Worm (Caenorhabditis elegans): ENCODE data around the gene F38A5.8.

- TF ChIP-seq lsy-2 (tag; optimal IDR thresholded peaks at IDR 0.05): peak in 1 of 2 experiments; percentile 67
- no peak for TF ChIP-seq zag-1 (tag; optimal IDR thresholded peaks at IDR 0.05)
- TF ChIP-seq nhr-48 (tag; optimal IDR thresholded peaks at IDR 0.05): peak; percentile 34
- TF ChIP-seq spr-3 (GFP tag; optimal IDR thresholded peaks at IDR 0.05): peak; percentile 0
- TF ChIP-seq R02D3.7 (tag; optimal IDR thresholded peaks at IDR 0.05): no peak
- no peak for TF ChIP-seq pqm-1 (tag; optimal IDR thresholded peaks at IDR 0.05)
- no peak for TF ChIP-seq lin-39 (tag; optimal IDR thresholded peaks at IDR 0.05)
- TF ChIP-seq lin-1 (GFP tag; IDR thresholded peaks at IDR 0.05): peak; percentile 33; the same call in 1 of the 2 replicates
- peak; percentile 49 for TF ChIP-seq dpl-1 (GFP tag; optimal IDR thresholded peaks at IDR 0.05)
- TF ChIP-seq unc-39 (tag; optimal IDR thresholded peaks at IDR 0.05): no peak
- TF ChIP-seq nhr-25 (tag; optimal IDR thresholded peaks at IDR 0.05; ENCODE audit: borderline replicate concordance, insufficient read depth): no peak
Observed at ce11 chrIV:6556624-6557368, 42.8 kb upstream of the F38A5.8 start, which contains the start of gene try-3.
